Fruit fly (Drosophila melanogaster) whole organism, embryonic: ENCODE results near the gene Arv1.

Experiments
- CG10274 ChIP-seq: fragments of 200-800 bp; sonication (Bioruptor generic); optimal IDR thresholded peaks from 3 replicates; lab custom pipeline; 2017; ENCODE audit warnings: missing biosample characterization, mild to moderate bottlenecking, missing genetic modification characterization
- CG12104 ChIP-seq: fragments of 200-800 bp; sonication (Bioruptor generic); optimal IDR thresholded peaks from 3 replicates; lab custom pipeline; 2016; ENCODE audit warnings: missing biosample characterization, missing genetic modification characterization
- CG12391 ChIP-seq: fragments of 200-800 bp; sonication (Bioruptor generic); optimal IDR thresholded peaks from 3 replicates; lab custom pipeline; 2018; ENCODE audit warnings: missing biosample characterization, mild to moderate bottlenecking, missing genetic modification characterization, moderate library complexity
- CG13775 ChIP-seq: fragments of 200-800 bp; sonication (Bioruptor generic); optimal IDR thresholded peaks from 3 replicates; lab custom pipeline; 2017; ENCODE audit warnings: missing biosample characterization, mild to moderate bottlenecking, missing genetic modification characterization
- CG14014 ChIP-seq: fragments of 200-800 bp; sonication (Bioruptor generic); IDR thresholded peaks from 2 replicates; pipeline ENCODE4 v1.3.6; 2022; ENCODE audit warnings: missing biosample characterization, missing genetic modification characterization
- CG14441 ChIP-seq: fragments of 200-800 bp; sonication (Bioruptor generic); IDR thresholded peaks from 2 replicates; pipeline ENCODE4 v1.3.6; 2022; ENCODE audit warnings: missing biosample characterization, missing genetic modification characterization
- CG14710 ChIP-seq: fragments of 200-800 bp; sonication (Bioruptor generic); optimal IDR thresholded peaks from 3 replicates; lab custom pipeline; 2019; ENCODE audit warnings: missing biosample characterization, mild to moderate bottlenecking, missing genetic modification characterization, moderate library complexity
- CG17802 ChIP-seq: fragments of 200-800 bp; sonication (Bioruptor generic); optimal IDR thresholded peaks from 2 replicates; lab custom pipeline; 2018; ENCODE audit warnings: missing biosample characterization, mild to moderate bottlenecking, missing genetic modification characterization, moderate library complexity
- CG17829 ChIP-seq: fragments of 200-800 bp; optimal IDR thresholded peaks from 2 replicates; lab custom pipeline; 2019; ENCODE audit warnings: missing biosample characterization, mild to moderate bottlenecking, missing genetic modification characterization, moderate library complexity
- CG18262 ChIP-seq: fragments of 200-800 bp; optimal IDR thresholded peaks from 3 replicates; lab custom pipeline; 2019; ENCODE audit warnings: missing biosample characterization, mild to moderate bottlenecking, missing genetic modification characterization, moderate library complexity
- CG18764 ChIP-seq: fragments of 200-800 bp; sonication (Bioruptor generic); optimal IDR thresholded peaks from 3 replicates; lab custom pipeline; 2016; ENCODE audit warnings: missing biosample characterization, missing genetic modification characterization
- CG2120 ChIP-seq: fragments of 200-800 bp; sonication (Bioruptor generic); optimal IDR thresholded peaks from 3 replicates; lab custom pipeline; 2016; ENCODE audit warnings: missing biosample characterization, missing genetic modification characterization
- CG2889 ChIP-seq: fragments of 200-800 bp; sonication (Bioruptor generic); IDR thresholded peaks from 3 replicates; pipeline ENCODE4 v1.3.6; 2022; ENCODE audit warnings: missing biosample characterization, missing genetic modification characterization
- CG3065 ChIP-seq: fragments of 200-800 bp; sonication (Bioruptor generic); optimal IDR thresholded peaks from 2 replicates; lab custom pipeline; 2016; ENCODE audit warnings: missing biosample characterization, missing genetic modification characterization
- CG34224 ChIP-seq: fragments of 200-800 bp; sonication (Bioruptor generic); IDR thresholded peaks from 3 replicates; pipeline ENCODE4 v1.3.6; 2022; ENCODE audit warnings: missing biosample characterization, missing genetic modification characterization; ENCODE audit not compliant: partially characterized antibody
- CG6813 ChIP-seq: fragments of 200-800 bp; sonication (Bioruptor generic); optimal IDR thresholded peaks from 2 replicates; lab custom pipeline; 2017; ENCODE audit warnings: missing biosample characterization, missing genetic modification characterization, mild to moderate bottlenecking, moderate library complexity, missing genetic modification reagents
- CG8765 ChIP-seq: fragments of 200-800 bp; sonication (Bioruptor generic); IDR thresholded peaks from 2 replicates; pipeline ENCODE4 v1.3.6; 2022; ENCODE audit warnings: missing biosample characterization, missing genetic modification characterization
- CG8924 ChIP-seq: fragments of 200-800 bp; optimal IDR thresholded peaks from 3 replicates; lab custom pipeline; 2019; ENCODE audit warnings: missing biosample characterization, mild to moderate bottlenecking, missing genetic modification characterization, moderate library complexity
- CG9609 ChIP-seq: fragments of 200-800 bp; sonication (Bioruptor generic); optimal IDR thresholded peaks from 3 replicates; lab custom pipeline; 2016; ENCODE audit warnings: missing biosample characterization, missing genetic modification characterization
- CG9727 ChIP-seq: fragments of 200-800 bp; sonication (Bioruptor generic); optimal IDR thresholded peaks from 3 replicates; lab custom pipeline; 2017; ENCODE audit warnings: missing biosample characterization, mild to moderate bottlenecking, missing genetic modification characterization
- CG9876 ChIP-seq: fragments of 200-800 bp; sonication (Bioruptor generic); optimal IDR thresholded peaks from 2 replicates; lab custom pipeline; 2016; ENCODE audit warnings: missing biosample characterization, missing genetic modification characterization
- HHEX ChIP-seq: fragments of 200-800 bp; sonication (Bioruptor generic); optimal IDR thresholded peaks from 3 replicates; lab custom pipeline; 2017; ENCODE audit warnings: missing biosample characterization, mild to moderate bottlenecking, missing genetic modification characterization, missing genetic modification reagents
- HLH4C ChIP-seq: fragments of 200-800 bp; sonication (Bioruptor generic); IDR thresholded peaks from 3 replicates; pipeline ENCODE4 v1.3.6; 2022; ENCODE audit warnings: missing biosample characterization, missing genetic modification characterization; ENCODE audit not compliant: partially characterized antibody
- Hr51 ChIP-seq, 2 experiments: fragments of 200-800 bp; sonication (Bioruptor generic); optimal IDR thresholded peaks; 2 replicates in 1 of 2; 3 replicates in 1 of 2; lab custom pipeline; 2016 to 2018; ENCODE audit warnings: missing biosample characterization in 2 of 2, missing genetic modification characterization in 2 of 2, mild to moderate bottlenecking in 1 of 2, moderate library complexity in 1 of 2
- MTF-1 ChIP-seq: fragments of 200-800 bp; sonication (Bioruptor generic); optimal IDR thresholded peaks from 2 replicates; lab custom pipeline; 2018; ENCODE audit warnings: missing biosample characterization, mild to moderate bottlenecking, missing genetic modification characterization, borderline replicate concordance
- Max ChIP-seq: fragments of 200-800 bp; sonication (Bioruptor generic); optimal IDR thresholded peaks from 2 replicates; lab custom pipeline; 2016; ENCODE audit warnings: missing biosample characterization, mild to moderate bottlenecking, missing genetic modification characterization
- NC2α ChIP-seq: fragments of 200-800 bp; sonication (Bioruptor generic); optimal IDR thresholded peaks from 2 replicates; lab custom pipeline; 2016; ENCODE audit warnings: missing biosample characterization, missing genetic modification characterization
- Nf-YC ChIP-seq: fragments of 200-800 bp; optimal IDR thresholded peaks from 3 replicates; lab custom pipeline; 2019; ENCODE audit warnings: missing biosample characterization, mild to moderate bottlenecking, missing genetic modification characterization, moderate library complexity
- Side ChIP-seq: fragments of 200-800 bp; sonication (Bioruptor generic); optimal IDR thresholded peaks from 2 replicates; lab custom pipeline; 2016; ENCODE audit warnings: missing biosample characterization, missing genetic modification characterization
- Six4 ChIP-seq: fragments of 200-800 bp; sonication (Bioruptor generic); optimal IDR thresholded peaks from 2 replicates; lab custom pipeline; 2016; ENCODE audit warnings: missing biosample characterization, missing genetic modification characterization
- Taf1 ChIP-seq: fragments of 200-800 bp; sonication (Bioruptor generic); IDR thresholded peaks from 2 replicates; pipeline ENCODE4 v1.3.6; 2022; ENCODE audit warnings: missing biosample characterization, missing genetic modification characterization
- ac ChIP-seq: fragments of 200-800 bp; sonication (Bioruptor generic); optimal IDR thresholded peaks from 3 replicates; lab custom pipeline; 2017; ENCODE audit warnings: missing biosample characterization, mild to moderate bottlenecking, missing genetic modification characterization
- bowl ChIP-seq: fragments of 200-800 bp; sonication (Bioruptor generic); IDR thresholded peaks from 2 replicates; pipeline ENCODE4 v1.3.6; 2022; ENCODE audit warnings: missing biosample characterization, missing genetic modification characterization
- corto ChIP-seq: fragments of 200-800 bp; sonication (Bioruptor generic); optimal IDR thresholded peaks from 2 replicates; lab custom pipeline; 2016; ENCODE audit warnings: missing biosample characterization, mild to moderate bottlenecking, missing genetic modification characterization, moderate library complexity
- dm ChIP-seq: fragments of 200-800 bp; sonication (Bioruptor generic); optimal IDR thresholded peaks from 3 replicates; lab custom pipeline; 2016; ENCODE audit warnings: missing biosample characterization, missing genetic modification characterization
- dmrt11E ChIP-seq: fragments of 200-800 bp; sonication (Bioruptor generic); optimal IDR thresholded peaks from 3 replicates; lab custom pipeline; 2018; ENCODE audit warnings: missing biosample characterization, mild to moderate bottlenecking, missing genetic modification characterization, moderate library complexity
- jigr1 ChIP-seq: fragments of 200-800 bp; sonication (Bioruptor generic); IDR thresholded peaks from 3 replicates; pipeline ENCODE4 v1.3.6; 2022; ENCODE audit warnings: missing biosample characterization, missing genetic modification characterization
- pita ChIP-seq: fragments of 200-800 bp; sonication (Bioruptor generic); optimal IDR thresholded peaks from 2 replicates; lab custom pipeline; 2017; ENCODE audit warnings: missing biosample characterization, mild to moderate bottlenecking, missing genetic modification characterization
- psq ChIP-seq: fragments of 200-800 bp; sonication (Bioruptor generic); optimal IDR thresholded peaks from 2 replicates; lab custom pipeline; 2017; ENCODE audit warnings: missing biosample characterization, missing genetic modification characterization
- pum ChIP-seq: fragments of 200-800 bp; sonication (Bioruptor generic); optimal IDR thresholded peaks from 2 replicates; lab custom pipeline; 2016; ENCODE audit warnings: missing biosample characterization, missing genetic modification characterization
- scrt ChIP-seq: fragments of 200-800 bp; sonication (Bioruptor generic); optimal IDR thresholded peaks from 2 replicates; lab custom pipeline; 2018; ENCODE audit warnings: missing biosample characterization, mild to moderate bottlenecking, missing genetic modification characterization, moderate library complexity
- sd ChIP-seq: fragments of 200-800 bp; sonication (Bioruptor generic); optimal IDR thresholded peaks from 3 replicates; lab custom pipeline; 2018; ENCODE audit warnings: missing biosample characterization, mild to moderate bottlenecking, missing genetic modification characterization, moderate library complexity
- sisA ChIP-seq: fragments of 200-800 bp; sonication (Bioruptor generic); IDR thresholded peaks from 2 replicates; pipeline ENCODE4 v1.3.6; 2022; ENCODE audit warnings: missing biosample characterization, missing genetic modification characterization
- tio ChIP-seq: fragments of 200-800 bp; sonication (Bioruptor generic); optimal IDR thresholded peaks from 2 replicates; lab custom pipeline; 2017; ENCODE audit warnings: missing biosample characterization, missing genetic modification characterization, inconsistent platforms
- trem ChIP-seq: fragments of 200-800 bp; optimal IDR thresholded peaks from 3 replicates; lab custom pipeline; 2019; ENCODE audit warnings: missing biosample characterization, mild to moderate bottlenecking, missing genetic modification characterization, moderate library complexity
- wdn ChIP-seq: fragments of 200-800 bp; sonication (Bioruptor generic); IDR thresholded peaks from 2 replicates; pipeline ENCODE4 v1.3.6; 2022; ENCODE audit warnings: missing biosample characterization, missing genetic modification characterization
- zf30C ChIP-seq: fragments of 200-800 bp; sonication (Bioruptor generic); optimal IDR thresholded peaks from 3 replicates; lab custom pipeline; 2018; ENCODE audit warnings: missing biosample characterization, mild to moderate bottlenecking, missing genetic modification characterization
- zfh2 ChIP-seq: fragments of 200-800 bp; sonication (Bioruptor generic); optimal IDR thresholded peaks from 2 replicates; lab custom pipeline; 2016; ENCODE audit warnings: missing biosample characterization, missing genetic modification characterization

The Arv1 gene

DNA sequence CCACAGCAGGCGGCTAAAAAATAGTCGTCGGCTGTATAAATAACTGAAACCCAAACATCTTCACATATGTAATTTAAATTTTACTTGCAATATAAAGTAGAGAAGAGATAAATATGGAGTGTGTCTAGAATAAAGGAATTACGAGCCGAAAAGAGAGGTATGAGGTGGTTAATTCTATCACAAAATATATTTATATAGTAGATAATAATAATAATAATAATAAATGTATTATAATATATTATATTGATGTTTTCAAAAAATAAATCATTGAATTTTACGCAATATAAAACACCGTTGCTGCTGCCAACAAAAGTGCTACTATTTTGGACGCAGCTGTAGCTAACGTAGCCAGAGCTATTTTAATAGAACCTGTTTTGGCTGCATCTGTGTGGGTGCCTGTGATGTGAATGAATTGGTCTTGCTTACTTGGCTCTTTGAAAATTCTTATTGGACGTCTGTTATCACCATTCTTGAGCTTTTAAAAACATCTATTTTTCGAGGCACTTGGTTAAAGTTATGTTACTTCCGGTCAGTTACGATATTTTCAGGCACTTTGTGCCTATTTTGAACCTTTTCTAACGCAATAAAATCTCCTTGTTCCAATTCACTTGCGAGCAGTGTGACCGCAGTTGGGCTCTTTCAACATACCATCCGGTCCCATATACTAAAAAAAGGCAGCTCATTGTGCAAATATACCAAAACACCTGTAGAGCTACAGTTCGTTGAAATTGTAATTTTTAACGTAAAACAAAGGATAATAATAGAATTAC, 32.1 kb downstream of the Arv1 start, which contains the start of gene Hr78 (continued):
- TF ChIP-seq CG2120 (GFP tag; lab: Kevin White, UChicago) (peak; percentile 33), Side (GFP tag; lab: Kevin White, UChicago) (peak; percentile 8), CG9876 (GFP tag; lab: Kevin White, UChicago) (no peak), CG34224 (GFP tag; lab: Robert Waterston, UW) (0 out of 3 replicates have a peak, but pooled peaks have one; percentile 35), CG2889 (0 out of 3 replicates have a peak, but pooled peaks have one; percentile 22), CG14441 (GFP tag; lab: Robert Waterston, UW) (no peak; the same call in 1 of the 2 replicates), CG8924 (tag; lab: Kevin White, UChicago) (peak; percentile 92), CG9609 (GFP tag; lab: Kevin White, UChicago) (no peak), HHEX (GFP tag; lab: Kevin White, UChicago) (peak; percentile 81), MTF-1 (GFP tag; lab: Kevin White, UChicago) (no peak), Nf-YC (tag; lab: Kevin White, UChicago) (peak; percentile 74), trem (tag; lab: Kevin White, UChicago) (peak; percentile 78), CG3065 (GFP tag; lab: Kevin White, UChicago) (peak; percentile 24), HLH4C (GFP tag; lab: Robert Waterston, UW) (no peak), CG14014 (GFP tag; lab: Robert Waterston, UW) (peak; percentile 68), CG14710 (tag; lab: Kevin White, UChicago) (peak; percentile 72), corto (GFP tag; lab: Kevin White, UChicago) (peak; percentile 64), dmrt11E (tag; lab: Kevin White, UChicago) (peak; percentile 73), pum (no peak), NC2α (GFP tag; lab: Kevin White, UChicago) (no peak), CG13775 (GFP tag; lab: Kevin White, UChicago) (peak; percentile 82), pita (GFP tag; lab: Kevin White, UChicago) (peak; percentile 4), sisA (GFP tag; lab: Robert Waterston, UW) (peak; percentile 31; the same call in 1 of the 2 replicates), CG12104 (GFP tag; lab: Kevin White, UChicago) (peak; percentile 70), ac (peak; percentile 43), zfh2 (GFP tag; lab: Kevin White, UChicago) (no peak), Max (GFP tag; lab: Kevin White, UChicago) (peak; percentile 10), bowl (GFP tag; lab: Robert Waterston, UW) (no peak), jigr1 (GFP tag; lab: Robert Waterston, UW) (no peak), CG8765 (GFP tag; lab: Robert Waterston, UW) (no peak; the same call in 1 of the 2 replicates), psq (GFP tag; lab: Kevin White, UChicago) (peak; percentile 32), CG12391 (tag; lab: Kevin White, UChicago) (peak; percentile 88), CG6813 (peak; percentile 85), wdn (GFP tag; lab: Robert Waterston, UW) (no peak), zf30C (GFP tag; lab: Kevin White, UChicago) (no peak), CG9727 (GFP tag; lab: Kevin White, UChicago) (peak; percentile 83), Six4 (peak; percentile 74), CG17829 (tag; lab: Kevin White, UChicago) (peak; percentile 88), CG18764 (GFP tag; lab: Kevin White, UChicago) (peak; percentile 40), dm (no peak), CG10274 (peak; percentile 22), Taf1 (GFP tag; lab: Robert Waterston, UW) (peak; percentile 19; the same call in 1 of the 2 replicates), Hr51 (GFP tag; optimal IDR thresholded peaks at IDR 0.05; lab: Kevin White, UChicago) (peak in 1 of 2 experiments; percentile 92), scrt (peak; percentile 91), tio (GFP tag; lab: Kevin White, UChicago) (peak; percentile 71), CG18262 (tag; lab: Kevin White, UChicago) (peak; percentile 91), sd (tag; lab: Kevin White, UChicago) (peak; percentile 83), CG17802 (tag; lab: Kevin White, UChicago) (no peak)
